Worm (Caenorhabditis elegans) whole organism, L4 larva: ENCODE measurements around the gene K12H6.10.
A peak's percentile ranks its signal among the peaks of the same experiment; 100 is the strongest.

ENCODE experiments used
- F37D6.2 ChIP-seq: sonication (generic microtip); optimal IDR thresholded peaks from 2 replicates; lab custom pipeline; 2016; ENCODE audit warnings: mild to moderate bottlenecking, missing genetic modification characterization, missing compliant biosample characterization
- F44E2.7 ChIP-seq: fragments of 200-800 bp; sonication (Bioruptor generic); IDR thresholded peaks from 2 replicates; pipeline ENCODE4 v2.1.2; 2022; ENCODE audit warnings: missing genetic modification characterization, missing compliant biosample characterization
- T26A8.4 ChIP-seq: fragments of 200-800 bp; sonication (Bioruptor generic); IDR thresholded peaks from 2 replicates; pipeline ENCODE4 v1.3.6; 2022; ENCODE audit warnings: missing genetic modification characterization, missing compliant biosample characterization
- aha-1 ChIP-seq: fragments of 150-350 bp; peaks from one replicate; lab custom pipeline; 2014; ENCODE audit warnings: missing biosample characterization, missing genetic modification characterization
- arid-1 ChIP-seq: fragments of 200-800 bp; sonication (Bioruptor generic); conservative IDR thresholded peaks from 2 replicates; pipeline ENCODE4 v1.3.6; 2022; ENCODE audit warnings: missing genetic modification reagents, missing genetic modification characterization, missing compliant biosample characterization
- attf-4 ChIP-seq: sonication (generic microtip); optimal IDR thresholded peaks from 3 replicates; lab custom pipeline; 2017; ENCODE audit warnings: missing biosample characterization, missing genetic modification characterization
- ceh-44 ChIP-seq: fragments of 200-800 bp; sonication (Bioruptor generic); IDR thresholded peaks from 2 replicates; pipeline ENCODE4 v1.3.6; 2022; ENCODE audit warnings: missing genetic modification reagents, missing genetic modification characterization, missing compliant biosample characterization
- ceh-62 ChIP-seq: sonication (generic microtip); optimal IDR thresholded peaks from 2 replicates; lab custom pipeline; 2017; ENCODE audit warnings: missing biosample characterization, missing genetic modification characterization
- cey-2 ChIP-seq: sonication (generic microtip); optimal IDR thresholded peaks from 3 replicates; lab custom pipeline; 2017; ENCODE audit warnings: missing genetic modification characterization, mild to moderate bottlenecking, missing compliant biosample characterization, antibody characterized with exemption, borderline replicate concordance; ENCODE audit not compliant: insufficient read depth
- ctbp-1 ChIP-seq: fragments of 200-800 bp; sonication (Bioruptor generic); IDR thresholded peaks from 2 replicates; pipeline ENCODE4 v1.3.6; 2022; ENCODE audit warnings: missing genetic modification reagents, missing genetic modification characterization, missing compliant biosample characterization
- daf-16 ChIP-seq, 3 experiments: sonication (generic microtip); optimal IDR thresholded peaks; 2 replicates each; lab custom pipeline; 2016 to 2017; ENCODE audit warnings: missing genetic modification characterization in 3 of 3, missing genetic modification reagents in 3 of 3, mild to moderate bottlenecking in 2 of 3, missing compliant biosample characterization in 2 of 3, missing biosample characterization in 1 of 3, moderate library complexity in 1 of 3
- daf-8 ChIP-seq: fragments of 200-800 bp; sonication (Bioruptor generic); IDR thresholded peaks from 2 replicates; pipeline ENCODE4 v1.3.6; 2022; ENCODE audit warnings: missing genetic modification characterization, missing compliant biosample characterization
- dmd-8 ChIP-seq: fragments of 200-800 bp; sonication (Bioruptor generic); IDR thresholded peaks from 2 replicates; pipeline ENCODE4 v1.3.6; 2022; ENCODE audit warnings: missing genetic modification characterization, missing compliant biosample characterization
- dmd-9 ChIP-seq: fragments of 200-800 bp; sonication (Bioruptor generic); IDR thresholded peaks from 2 replicates; pipeline ENCODE4 v1.3.6; 2022; ENCODE audit warnings: missing genetic modification reagents, missing genetic modification characterization, missing compliant biosample characterization
- dpl-1 ChIP-seq: fragments of 150-350 bp; optimal IDR thresholded peaks from 2 replicates; lab custom pipeline; 2014; ENCODE audit warnings: missing biosample characterization, missing genetic modification reagents, missing genetic modification characterization
- dve-1 ChIP-seq: sonication (generic microtip); optimal IDR thresholded peaks from 2 replicates; lab custom pipeline; 2017; ENCODE audit warnings: antibody characterized with exemption, mild to moderate bottlenecking, missing genetic modification characterization, missing compliant biosample characterization; ENCODE audit not compliant: insufficient read depth
- hif-1 ChIP-seq, 2 experiments: sonication (generic microtip); optimal IDR thresholded peaks; 2 replicates each; lab custom pipeline; 2016 to 2017; ENCODE audit warnings: missing compliant biosample characterization in 2 of 2, missing genetic modification characterization in 2 of 2, missing genetic modification reagents in 2 of 2, missing genotype in 2 of 2, mild to moderate bottlenecking in 1 of 2
- hmg-1.1 ChIP-seq: fragments of 200-800 bp; sonication (Bioruptor generic); IDR thresholded peaks from 2 replicates; pipeline ENCODE4 v1.3.6; 2022; ENCODE audit warnings: missing genetic modification reagents, missing genetic modification characterization, missing compliant biosample characterization
- jun-1 ChIP-seq: fragments of 150-350 bp; optimal IDR thresholded peaks from 2 replicates; lab custom pipeline; 2014; ENCODE audit warnings: missing biosample characterization, missing genetic modification reagents, missing genetic modification characterization
- lim-7 ChIP-seq: fragments of 200-800 bp; sonication (Bioruptor generic); IDR thresholded peaks from 2 replicates; pipeline ENCODE4 v1.3.6; 2022; ENCODE audit warnings: missing genetic modification characterization, missing compliant biosample characterization
- lin-13 ChIP-seq: fragments of 150-350 bp; optimal IDR thresholded peaks from 2 replicates; lab custom pipeline; 2014; ENCODE audit warnings: missing biosample characterization, missing genetic modification reagents, missing genetic modification characterization
- lin-29 ChIP-seq: fragments of 200-800 bp; sonication (Bioruptor generic); IDR thresholded peaks from 2 replicates; pipeline ENCODE4 v1.3.6; 2022; ENCODE audit warnings: missing genetic modification reagents, missing genetic modification characterization, missing compliant biosample characterization
- lin-39 ChIP-seq: fragments of 150-350 bp; optimal IDR thresholded peaks from 2 replicates; lab custom pipeline; 2014; ENCODE audit warnings: missing biosample characterization, missing genetic modification reagents, missing genetic modification characterization
- mdl-1 ChIP-seq, 2 experiments: fragments of 150-350 bp in 1 of 2; sonication (generic microtip) in 1 of 2; optimal IDR thresholded peaks; 2 replicates each; lab custom pipeline; 2014 to 2017; ENCODE audit warnings: missing biosample characterization in 2 of 2, missing genetic modification characterization in 2 of 2
- mep-1 ChIP-seq: fragments of 150-350 bp; sonication (generic microtip); optimal IDR thresholded peaks from 3 replicates; lab custom pipeline; 2014; ENCODE audit warnings: missing biosample characterization, missing genetic modification characterization
- mes-2 ChIP-seq: sonication (generic microtip); optimal IDR thresholded peaks from 2 replicates; lab custom pipeline; 2016; ENCODE audit warnings: missing genotype, mild to moderate bottlenecking, missing genetic modification characterization, missing compliant biosample characterization; ENCODE audit not compliant: poor library complexity, severe bottlenecking
- mxl-2 ChIP-seq: fragments of 200-800 bp; sonication (Bioruptor generic); conservative IDR thresholded peaks from 2 replicates; pipeline ENCODE4 v1.3.6; 2022; ENCODE audit warnings: missing genetic modification reagents, missing genetic modification characterization, missing compliant biosample characterization
- nhr-10 ChIP-seq: fragments of 150-350 bp; optimal IDR thresholded peaks from 2 replicates; lab custom pipeline; 2014; ENCODE audit warnings: missing biosample characterization, missing genetic modification characterization
- nhr-28 ChIP-seq: fragments of 150-350 bp; optimal IDR thresholded peaks from 2 replicates; lab custom pipeline; 2014; ENCODE audit warnings: missing biosample characterization, missing genetic modification characterization
- nhr-48 ChIP-seq: sonication (generic microtip); optimal IDR thresholded peaks from 2 replicates; lab custom pipeline; 2016; ENCODE audit warnings: mild to moderate bottlenecking, missing genetic modification characterization, missing compliant biosample characterization
- nhr-6 ChIP-seq: fragments of 150-350 bp; optimal IDR thresholded peaks from 2 replicates; lab custom pipeline; 2014; ENCODE audit warnings: missing biosample characterization, missing genetic modification characterization
- sdz-12 ChIP-seq: fragments of 200-800 bp; sonication (Bioruptor generic); optimal IDR thresholded peaks from 2 replicates; lab custom pipeline; 2018; ENCODE audit warnings: mild to moderate bottlenecking, missing genetic modification characterization, missing compliant biosample characterization
- set-16 ChIP-seq: fragments of 200-800 bp; sonication (Bioruptor generic); IDR thresholded peaks from 2 replicates; pipeline ENCODE4 v1.3.6; 2022; ENCODE audit warnings: missing genetic modification reagents, missing genetic modification characterization, missing compliant biosample characterization
- snpc-1.2 ChIP-seq: fragments of 200-800 bp; sonication (Bioruptor generic); IDR thresholded peaks from 2 replicates; pipeline ENCODE4 v1.3.6; 2022; ENCODE audit warnings: missing genetic modification reagents, missing genetic modification characterization, missing compliant biosample characterization
- tra-1 ChIP-seq: fragments of 200-800 bp; sonication (Bioruptor generic); IDR thresholded peaks from 2 replicates; pipeline ENCODE4 v1.3.6; 2022; ENCODE audit warnings: missing genetic modification reagents, missing genetic modification characterization, missing compliant biosample characterization
- unc-130 ChIP-seq: sonication (generic microtip); optimal IDR thresholded peaks from 2 replicates; lab custom pipeline; 2016; ENCODE audit warnings: missing genetic modification reagents, missing genetic modification characterization, missing compliant biosample characterization
- unc-62 ChIP-seq, 3 experiments: fragments of 150-350 bp in 1 of 3; sonication (generic microtip); optimal IDR thresholded peaks in 2 of 3; peaks in 1 of 3; 1 replicate in 1 of 3; 2 replicates in 2 of 3; lab custom pipeline; 2014 to 2017; ENCODE audit warnings: missing biosample characterization in 3 of 3, missing genetic modification characterization in 3 of 3, missing genetic modification reagents in 3 of 3, missing genotype in 1 of 3
- zag-1 ChIP-seq: fragments of 150-350 bp; optimal IDR thresholded peaks from 2 replicates; lab custom pipeline; 2014; ENCODE audit warnings: missing biosample characterization, missing genetic modification characterization
- zfp-2 ChIP-seq: sonication (generic microtip); optimal IDR thresholded peaks from 2 replicates; lab custom pipeline; 2016; ENCODE audit warnings: mild to moderate bottlenecking, missing genetic modification characterization, missing compliant biosample characterization

Gene K12H6.10

DNA sequence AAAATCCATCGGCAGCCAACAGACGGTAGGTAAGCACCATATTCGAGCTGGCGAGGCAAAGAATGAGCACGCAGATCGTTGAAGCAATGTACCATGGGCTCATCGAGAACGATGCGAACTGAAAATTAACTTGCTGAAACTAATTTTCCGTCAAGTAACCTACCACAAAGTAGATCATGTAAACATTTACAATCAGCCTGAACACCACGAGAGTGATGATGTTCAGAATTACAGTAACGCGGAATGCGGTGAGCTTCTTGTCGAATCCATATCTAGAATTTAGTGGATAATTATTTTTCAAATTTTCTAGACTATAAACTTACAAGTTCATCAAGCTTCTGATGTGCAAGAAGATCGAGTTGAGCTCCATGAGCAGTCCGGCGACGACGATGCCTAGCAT, 6.8 kb downstream of the K12H6.10 start:
- peak; percentile 26 for TF ChIP-seq aha-1 (tag; lab: Kevin White, UChicago)
- TF ChIP-seq F44E2.7 = no peak
- no peak for TF ChIP-seq dmd-9 (GFP tag; lab: Robert Waterston, UW)
- TF ChIP-seq dve-1 = no peak
- TF ChIP-seq arid-1 (GFP tag; lab: Robert Waterston, UW) = no peak
- TF ChIP-seq snpc-1.2 (GFP tag; lab: Robert Waterston, UW) = no peak
- no peak for TF ChIP-seq daf-16 (GFP tag; optimal IDR thresholded peaks at IDR 0.05; lab: Kevin White, UChicago)
- TF ChIP-seq daf-16 (tag; optimal IDR thresholded peaks at IDR 0.05; lab: Kevin White, UChicago) = no peak
- TF ChIP-seq unc-62 (GFP tag; optimal IDR thresholded peaks at IDR 0.05 in 1 of 2; lab: Kevin White, UChicago) = peak in 1 of 2 experiments; percentile 92
- TF ChIP-seq unc-62 (tag; optimal IDR thresholded peaks at IDR 0.05; lab: Kevin White, UChicago) = no peak
- TF ChIP-seq zfp-2 (tag; lab: Kevin White, UChicago) = no peak
- TF ChIP-seq, all 104 proteins: peak for 2

ce11 chrII:2830144-2830543, 7.5 kb downstream of the K12H6.10 start:
- no peak for TF ChIP-seq nhr-48 (tag; lab: Kevin White, UChicago)
- no peak for TF ChIP-seq cey-2 (tag; lab: Kevin White, UChicago)
- TF ChIP-seq hmg-1.1 (GFP tag; lab: Robert Waterston, UW) = no peak
- no peak for TF ChIP-seq set-16 (GFP tag; lab: Robert Waterston, UW)
- no peak for TF ChIP-seq zag-1 (tag; lab: Kevin White, UChicago)
- no peak for TF ChIP-seq tra-1
- TF ChIP-seq lim-7 (GFP tag; lab: Robert Waterston, UW) = peak; percentile 35; the same call in 1 of the 2 replicates
- no peak for TF ChIP-seq attf-4 (tag; lab: Kevin White, UChicago)
- TF ChIP-seq lin-13 (GFP tag; lab: Kevin White, UChicago) = no peak
- TF ChIP-seq F44E2.7 = 0 out of 2 replicates have a peak, but pooled peaks have one; percentile 53
- TF ChIP-seq jun-1 (tag; lab: Kevin White, UChicago) = no peak
- TF ChIP-seq hif-1 (tag; optimal IDR thresholded peaks at IDR 0.05; lab: Kevin White, UChicago) = no peak
- TF ChIP-seq mep-1 (tag; lab: Kevin White, UChicago) = no peak
- 0 out of 2 replicates have a peak, but pooled peaks have one; percentile 19 for TF ChIP-seq arid-1 (GFP tag; lab: Robert Waterston, UW)
- no peak for TF ChIP-seq mes-2 (tag; lab: Kevin White, UChicago)
- no peak for TF ChIP-seq nhr-10 (tag; lab: Kevin White, UChicago)
- TF ChIP-seq lin-39 (tag; lab: Kevin White, UChicago) = no peak
- TF ChIP-seq T26A8.4 = no peak
- TF ChIP-seq lin-29 (GFP tag; lab: Robert Waterston, UW) = no peak
- TF ChIP-seq ceh-62 (tag; lab: Kevin White, UChicago) = no peak
- no peak for TF ChIP-seq sdz-12 (GFP tag; lab: Kevin White, UChicago)
- no peak for TF ChIP-seq nhr-28 (tag; lab: Kevin White, UChicago)
- no peak for TF ChIP-seq daf-16 (GFP tag; optimal IDR thresholded peaks at IDR 0.05; lab: Kevin White, UChicago)
- no peak for TF ChIP-seq daf-16 (tag; optimal IDR thresholded peaks at IDR 0.05; lab: Kevin White, UChicago)
- TF ChIP-seq dmd-8 = 0 out of 2 replicates have a peak, but pooled peaks have one; percentile 21
- no peak for TF ChIP-seq dpl-1 (GFP tag; lab: Kevin White, UChicago)
- TF ChIP-seq snpc-1.2 (GFP tag; lab: Robert Waterston, UW) = peak; percentile 40; the same call in 1 of the 2 replicates
- no peak for TF ChIP-seq nhr-6 (tag; lab: Kevin White, UChicago)
- TF ChIP-seq mdl-1 (tag; optimal IDR thresholded peaks at IDR 0.05; lab: Kevin White, UChicago) = no peak
- no peak for TF ChIP-seq ceh-44 (GFP tag; lab: Robert Waterston, UW)
- TF ChIP-seq mxl-2 (GFP tag; lab: Robert Waterston, UW) = no peak
- TF ChIP-seq F37D6.2 (tag; lab: Kevin White, UChicago) = no peak
- TF ChIP-seq daf-8 (GFP tag; lab: Robert Waterston, UW) = no peak
- no peak for TF ChIP-seq unc-130 (GFP tag; lab: Kevin White, UChicago)
- TF ChIP-seq ctbp-1 (GFP tag; lab: Robert Waterston, UW) = no peak
